Worm (Caenorhabditis elegans): ENCODE measurements around the gene grl-21.

grl-21 gene

DNA sequence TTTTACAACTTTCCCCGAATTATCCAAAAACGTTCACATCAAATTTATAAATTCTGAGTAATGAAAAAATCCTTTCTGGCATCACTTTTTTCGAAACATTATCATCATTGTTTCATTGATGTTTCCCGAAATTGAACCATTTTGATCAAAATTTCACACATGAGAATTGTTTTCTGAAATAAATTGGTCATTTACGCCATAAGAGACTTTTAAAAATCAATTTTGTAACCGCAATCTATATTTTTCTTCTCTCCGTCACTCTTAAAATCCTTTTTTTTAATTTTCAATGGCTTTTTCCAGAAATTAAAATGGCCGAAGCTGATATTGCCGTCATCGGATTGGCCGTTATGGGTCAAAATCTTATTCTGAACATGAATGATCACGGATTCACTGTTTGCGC lies 32.1 kb downstream of the grl-21 start, which contains the start of gene T25B9.9:
Gene T25B9.9, plus strand, starts transcription at position 301 of the 400 bp plus-strand sequence.
- TF ChIP-seq tbx-11 (GFP tag; IDR thresholded peaks at IDR 0.05) (no peak), B0310.2 (tag; optimal IDR thresholded peaks at IDR 0.05) (no peak), ceh-13 (GFP tag; optimal IDR thresholded peaks at IDR 0.05) (no peak), flt-1 (GFP tag; IDR thresholded peaks at IDR 0.05) (no peak), F13C5.2 (tag; optimal IDR thresholded peaks at IDR 0.05) (no peak), sea-1 (GFP tag; conservative IDR thresholded peaks at IDR 0.05) (no peak), scrt-1 (GFP tag; IDR thresholded peaks at IDR 0.05) (no peak), ama-1 (optimal IDR thresholded peaks at IDR 0.05) (no peak), ceh-36 (tag; optimal IDR thresholded peaks at IDR 0.05) (no peak), aly-1 (tag; optimal IDR thresholded peaks at IDR 0.05) (no peak)

DNA sequence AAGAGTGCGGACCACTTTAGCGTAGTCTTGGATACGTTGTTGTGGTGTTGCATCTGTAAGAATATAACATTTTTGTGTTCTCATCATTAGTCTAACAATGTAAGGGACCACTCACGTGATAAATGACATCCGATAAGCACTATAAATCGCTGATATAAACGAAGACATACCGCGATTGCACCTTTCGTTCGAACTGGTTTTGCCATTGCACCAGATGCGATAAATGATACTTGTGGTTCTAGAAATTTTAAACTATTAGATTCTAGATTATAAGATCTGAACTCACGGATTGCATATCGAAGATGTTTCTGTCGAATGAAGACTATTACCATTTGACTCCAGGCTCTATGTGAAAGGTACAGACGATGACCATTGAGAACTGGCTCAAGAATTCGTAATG lies 34.0 kb downstream of the grl-21 start:
- TF ChIP-seq tbx-37 (GFP tag; conservative IDR thresholded peaks at IDR 0.05), result no peak
- TF ChIP-seq flt-1 (GFP tag; IDR thresholded peaks at IDR 0.05), result no peak
- TF ChIP-seq tra-4 (tag; optimal IDR thresholded peaks at IDR 0.05), result no peak
- no peak for TF ChIP-seq B0310.2 (tag; optimal IDR thresholded peaks at IDR 0.05)
- TF ChIP-seq sea-1 (GFP tag; conservative IDR thresholded peaks at IDR 0.05), result no peak
- no peak for TF ChIP-seq tbx-11 (GFP tag; IDR thresholded peaks at IDR 0.05)
- no peak for TF ChIP-seq scrt-1 (GFP tag; IDR thresholded peaks at IDR 0.05)
- TF ChIP-seq hmg-4 (GFP tag; optimal IDR thresholded peaks at IDR 0.05), result no peak

DNA sequence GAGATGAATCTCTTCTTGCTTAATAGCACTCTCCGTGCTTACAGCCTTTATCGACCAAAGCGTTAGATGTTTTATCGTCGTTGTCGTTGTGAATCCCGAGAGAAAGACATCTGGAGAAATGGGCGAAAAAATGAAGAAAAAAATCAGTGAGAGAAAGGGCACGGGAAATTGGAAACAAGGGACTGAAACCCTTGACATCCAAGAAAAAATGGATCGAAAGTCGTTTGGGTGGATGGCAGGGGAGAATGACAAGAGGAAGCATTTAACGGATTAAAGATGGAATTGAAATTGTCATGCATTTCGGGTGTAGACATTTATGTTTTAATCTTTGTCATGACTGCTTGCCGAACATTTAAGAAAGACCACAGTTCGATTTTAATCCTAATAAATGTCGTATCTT lies 36.5 kb downstream of the grl-21 start, which contains the start of gene inpp-1:
Gene inpp-1, minus strand, starts transcription at position 101 of the 400 bp plus-strand sequence.
- no peak for TF ChIP-seq B0310.2 (tag; optimal IDR thresholded peaks at IDR 0.05)

DNA sequence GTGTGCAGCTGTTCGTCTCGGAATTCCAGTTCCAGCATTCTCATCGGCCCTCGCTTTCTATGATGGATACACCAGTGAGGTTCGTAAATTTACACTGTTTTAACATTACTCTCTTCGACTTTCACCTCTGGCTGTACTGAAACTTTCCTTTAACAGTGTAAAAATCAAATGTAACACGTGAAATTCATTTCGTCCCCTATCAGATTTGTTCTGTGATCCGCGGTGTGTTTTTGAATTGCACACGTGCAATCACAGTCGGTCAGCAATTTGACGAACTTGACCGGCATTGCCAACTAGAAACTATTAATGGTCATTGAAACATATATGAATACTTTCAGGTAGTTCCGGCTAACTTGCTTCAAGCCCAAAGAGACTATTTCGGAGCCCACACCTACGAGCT lies 39.8 kb downstream of the grl-21 start:
- TF ChIP-seq flt-1 (GFP tag; IDR thresholded peaks at IDR 0.05) (no peak), hnd-1 (tag; optimal IDR thresholded peaks at IDR 0.05) (no peak)

DNA sequence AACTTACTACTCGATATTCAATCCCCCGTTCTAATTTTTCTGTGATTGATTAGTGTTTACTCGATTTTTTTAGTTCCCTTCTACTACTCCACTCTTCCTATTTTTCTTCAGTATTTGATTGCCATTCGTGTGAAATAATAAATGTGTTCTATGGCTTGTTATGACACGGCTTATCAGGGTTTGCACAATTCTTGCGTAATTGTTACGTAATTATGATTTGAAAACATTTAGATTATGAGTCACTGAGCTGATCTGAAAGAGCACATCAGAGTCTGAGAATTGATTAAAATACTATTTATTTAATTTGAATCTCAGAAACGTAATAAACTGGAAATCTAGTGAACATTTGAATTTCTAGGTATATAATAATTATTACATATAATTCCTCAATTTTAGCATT lies 40.3 kb downstream of the grl-21 start:
- TF ChIP-seq hmg-4 (GFP tag; optimal IDR thresholded peaks at IDR 0.05) (no peak), F13C5.2 (tag; optimal IDR thresholded peaks at IDR 0.05) (no peak), tra-4 (tag; optimal IDR thresholded peaks at IDR 0.05) (no peak), ets-7 (tag; optimal IDR thresholded peaks at IDR 0.05) (no peak), ceh-13 (GFP tag; optimal IDR thresholded peaks at IDR 0.05) (no peak), scrt-1 (GFP tag; IDR thresholded peaks at IDR 0.05) (no peak), tbx-37 (GFP tag; conservative IDR thresholded peaks at IDR 0.05) (no peak), hmbx-1 (tag; optimal IDR thresholded peaks at IDR 0.05) (no peak), ceh-36 (tag; optimal IDR thresholded peaks at IDR 0.05) (no peak), hnd-1 (tag; optimal IDR thresholded peaks at IDR 0.05) (no peak), ama-1 (optimal IDR thresholded peaks at IDR 0.05) (no peak), tbx-11 (GFP tag; IDR thresholded peaks at IDR 0.05) (no peak), aly-1 (tag; optimal IDR thresholded peaks at IDR 0.05) (no peak)

DNA sequence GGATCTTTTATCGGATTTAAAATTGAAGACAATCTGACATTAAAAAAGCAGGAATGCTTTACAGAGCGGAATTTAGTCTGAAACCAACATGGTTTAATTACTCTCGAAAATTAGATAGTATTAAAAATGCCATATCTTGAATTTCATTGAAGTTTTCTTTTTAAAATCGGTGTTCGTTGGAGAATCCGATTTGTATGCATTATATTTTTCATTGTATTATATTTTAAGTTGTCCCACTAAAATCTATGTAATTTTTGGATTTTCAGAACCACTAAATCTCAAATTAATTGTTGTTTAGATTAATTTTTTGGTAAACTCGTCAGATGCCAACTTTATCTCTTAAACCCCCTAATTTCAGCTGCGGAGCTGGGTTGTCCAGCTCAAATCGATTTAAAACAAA lies 41.3 kb downstream of the grl-21 start:
- no peak for TF ChIP-seq hmbx-1 (tag; optimal IDR thresholded peaks at IDR 0.05)
- TF ChIP-seq pes-1 (GFP tag; IDR thresholded peaks at IDR 0.05), result no peak
- no peak for TF ChIP-seq ama-1 (optimal IDR thresholded peaks at IDR 0.05)
- TF ChIP-seq ets-7 (tag; optimal IDR thresholded peaks at IDR 0.05), result no peak
- TF ChIP-seq aly-1 (tag; optimal IDR thresholded peaks at IDR 0.05), result no peak
- no peak for TF ChIP-seq tra-4 (tag; optimal IDR thresholded peaks at IDR 0.05)
- no peak for TF ChIP-seq sea-1 (GFP tag; conservative IDR thresholded peaks at IDR 0.05)
- TF ChIP-seq ceh-36 (tag; optimal IDR thresholded peaks at IDR 0.05), result no peak
- TF ChIP-seq B0310.2 (tag; optimal IDR thresholded peaks at IDR 0.05), result no peak
- no peak for TF ChIP-seq scrt-1 (GFP tag; IDR thresholded peaks at IDR 0.05)
- no peak for TF ChIP-seq ceh-13 (GFP tag; optimal IDR thresholded peaks at IDR 0.05)
- no peak for TF ChIP-seq hnd-1 (tag; optimal IDR thresholded peaks at IDR 0.05)
- no peak for TF ChIP-seq tbx-37 (GFP tag; conservative IDR thresholded peaks at IDR 0.05)
- no peak for TF ChIP-seq flt-1 (GFP tag; IDR thresholded peaks at IDR 0.05)
- no peak for TF ChIP-seq F13C5.2 (tag; optimal IDR thresholded peaks at IDR 0.05)
- no peak for TF ChIP-seq tbx-11 (GFP tag; IDR thresholded peaks at IDR 0.05)
- no peak for TF ChIP-seq hmg-4 (GFP tag; optimal IDR thresholded peaks at IDR 0.05)

DNA sequence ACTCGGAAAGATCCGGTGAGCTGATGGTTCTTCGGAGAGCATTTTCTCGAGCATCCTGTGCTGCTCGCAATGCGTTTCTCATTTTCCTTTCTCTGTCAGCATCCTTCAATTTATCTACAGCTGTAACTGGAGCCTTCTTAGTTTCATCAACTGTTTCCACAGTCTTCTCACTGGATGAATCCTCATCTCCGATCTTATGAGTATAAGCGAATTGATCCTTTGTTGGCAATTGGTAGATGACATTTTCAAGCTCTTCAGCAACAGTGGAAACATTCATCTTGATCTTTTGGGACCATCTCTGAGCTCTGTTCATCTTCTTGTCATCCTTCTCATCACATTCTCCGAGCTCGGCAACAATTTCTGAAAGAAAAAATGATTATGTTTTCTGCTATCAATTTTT lies 42.1 kb downstream of the grl-21 start:
- TF ChIP-seq flt-1 (GFP tag; IDR thresholded peaks at IDR 0.05), result no peak
- TF ChIP-seq aly-1 (tag; optimal IDR thresholded peaks at IDR 0.05), result no peak
- no peak for TF ChIP-seq sea-1 (GFP tag; conservative IDR thresholded peaks at IDR 0.05)
- no peak for TF ChIP-seq pes-1 (GFP tag; IDR thresholded peaks at IDR 0.05)
- TF ChIP-seq tbx-11 (GFP tag; IDR thresholded peaks at IDR 0.05), result no peak
- TF ChIP-seq hmg-4 (GFP tag; optimal IDR thresholded peaks at IDR 0.05), result no peak
- no peak for TF ChIP-seq tra-4 (tag; optimal IDR thresholded peaks at IDR 0.05)
- TF ChIP-seq scrt-1 (GFP tag; IDR thresholded peaks at IDR 0.05), result no peak
- no peak for TF ChIP-seq hnd-1 (tag; optimal IDR thresholded peaks at IDR 0.05)
- no peak for TF ChIP-seq F13C5.2 (tag; optimal IDR thresholded peaks at IDR 0.05)
- no peak for TF ChIP-seq hmbx-1 (tag; optimal IDR thresholded peaks at IDR 0.05)

DNA sequence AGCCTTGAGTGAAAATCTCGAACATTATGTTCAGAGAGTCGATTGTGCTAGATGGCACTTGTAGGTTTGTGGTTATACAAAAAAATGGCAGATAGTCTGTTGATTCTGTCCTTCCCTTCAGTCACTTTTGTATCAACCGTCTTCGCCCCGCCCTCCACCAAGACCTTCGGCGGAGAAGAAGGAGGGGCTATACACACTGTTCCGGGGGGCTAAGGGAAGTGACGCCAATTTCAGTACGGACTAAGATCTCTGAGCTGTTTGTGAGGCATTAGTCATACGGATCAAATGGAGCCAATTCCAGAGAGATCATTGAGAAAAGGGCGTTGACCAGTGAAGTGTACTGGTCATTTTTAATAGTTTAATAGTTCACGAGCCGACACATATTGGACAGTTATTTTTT lies 43.3 kb downstream of the grl-21 start, which contains the start of gene swt-3:
Gene swt-3, minus strand, starts transcription at position 101 of the 400 bp plus-strand sequence.
- TF ChIP-seq flt-1 (GFP tag; IDR thresholded peaks at IDR 0.05) (no peak), ceh-36 (tag; optimal IDR thresholded peaks at IDR 0.05) (no peak), hmg-4 (GFP tag; optimal IDR thresholded peaks at IDR 0.05) (no peak), sea-1 (GFP tag; conservative IDR thresholded peaks at IDR 0.05) (no peak), tbx-37 (GFP tag; conservative IDR thresholded peaks at IDR 0.05) (no peak), tbx-11 (GFP tag; IDR thresholded peaks at IDR 0.05) (no peak), B0310.2 (tag; optimal IDR thresholded peaks at IDR 0.05) (no peak), pes-1 (GFP tag; IDR thresholded peaks at IDR 0.05) (no peak), hnd-1 (tag; optimal IDR thresholded peaks at IDR 0.05) (no peak), ets-7 (tag; optimal IDR thresholded peaks at IDR 0.05) (no peak), F13C5.2 (tag; optimal IDR thresholded peaks at IDR 0.05) (no peak)
